Fruit fly (Drosophila melanogaster): Measurements from ENCODE around the gene CG13010.

Gene CG13010

DNA sequence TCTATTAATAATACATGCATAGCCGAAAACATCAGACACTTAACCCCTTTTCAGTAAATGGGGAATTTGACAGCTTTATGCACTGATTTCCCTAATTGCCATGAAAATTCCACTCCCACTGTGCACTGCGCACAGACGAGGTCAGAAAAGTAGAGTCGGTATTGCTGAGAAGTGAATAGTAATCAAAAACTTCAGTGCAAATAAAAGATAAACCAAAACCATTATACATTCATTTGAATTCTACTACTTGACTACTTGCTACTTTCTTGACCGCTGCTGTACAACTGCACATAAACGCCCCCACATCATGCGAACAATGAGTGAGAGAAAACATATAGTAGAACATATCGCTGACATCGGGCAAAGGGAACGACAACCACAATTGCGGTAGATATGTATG lies 12.7 kb upstream of the CG13010 start (continued):
- peak; percentile 88 for TF ChIP-seq tap (tag; optimal IDR thresholded peaks at IDR 0.05)
- peak; percentile 61 for TF ChIP-seq CG31365 (tag; optimal IDR thresholded peaks at IDR 0.05)
- peak; percentile 61 for TF ChIP-seq CG4282 (GFP tag; optimal IDR thresholded peaks at IDR 0.05)
- peak; percentile 76 for TF ChIP-seq ssp (GFP tag; IDR thresholded peaks at IDR 0.05)
- TF ChIP-seq CG10959 (GFP tag; IDR thresholded peaks at IDR 0.05): peak; percentile 75
- TF ChIP-seq CG14014 (GFP tag; IDR thresholded peaks at IDR 0.05): peak; percentile 86
- TF ChIP-seq D19A (tag; optimal IDR thresholded peaks at IDR 0.05): peak; percentile 80
- peak; percentile 74 for TF ChIP-seq fd64A (GFP tag; optimal IDR thresholded peaks at IDR 0.05)
- no peak for TF ChIP-seq CG6791 (GFP tag; IDR thresholded peaks at IDR 0.05; ENCODE audit: partially characterized antibody)
- TF ChIP-seq grn (GFP tag; optimal IDR thresholded peaks at IDR 0.05): peak; percentile 9
- no peak for TF ChIP-seq CG8478 (optimal IDR thresholded peaks at IDR 0.05)
- TF ChIP-seq gsb (GFP tag; IDR thresholded peaks at IDR 0.05): peak; percentile 61; the same call in 1 of the 2 replicates
- peak; percentile 51 for TF ChIP-seq sug (tag; optimal IDR thresholded peaks at IDR 0.05)
- TF ChIP-seq row (GFP tag; IDR thresholded peaks at IDR 0.05): peak; percentile 88
- TF ChIP-seq CG7271 (tag; optimal IDR thresholded peaks at IDR 0.05): peak; percentile 33
- peak; percentile 78 for TF ChIP-seq slp2 (GFP tag; optimal IDR thresholded peaks at IDR 0.05)
- peak; percentile 84 for TF ChIP-seq CG14667 (GFP tag; IDR thresholded peaks at IDR 0.05)
- TF ChIP-seq otp (GFP tag; IDR thresholded peaks at IDR 0.05): peak; percentile 87
- peak; percentile 79 for TF ChIP-seq Mrtf (GFP tag; IDR thresholded peaks at IDR 0.05)
- TF ChIP-seq CG17568 (GFP tag; optimal IDR thresholded peaks at IDR 0.05): peak; percentile 79
- TF ChIP-seq CG12942 (GFP tag; optimal IDR thresholded peaks at IDR 0.05): peak; percentile 83
- TF ChIP-seq Doc2 (GFP tag; IDR thresholded peaks at IDR 0.05): peak; percentile 12; the same call in 1 of the 2 replicates
- peak; percentile 77 for TF ChIP-seq trem (tag; optimal IDR thresholded peaks at IDR 0.05)
- peak; percentile 94 for TF ChIP-seq CG1603 (tag; optimal IDR thresholded peaks at IDR 0.05)
- peak; percentile 65 for TF ChIP-seq run (tag; optimal IDR thresholded peaks at IDR 0.05)
- peak; percentile 67 for TF ChIP-seq CG10147 (GFP tag; optimal IDR thresholded peaks at IDR 0.05)
- TF ChIP-seq CG6813 (GFP tag; optimal IDR thresholded peaks at IDR 0.05): peak; percentile 72
- TF ChIP-seq pita (GFP tag; optimal IDR thresholded peaks at IDR 0.05): no peak
- TF ChIP-seq CG5180 (GFP tag; optimal IDR thresholded peaks at IDR 0.05): peak; percentile 72

DNA sequence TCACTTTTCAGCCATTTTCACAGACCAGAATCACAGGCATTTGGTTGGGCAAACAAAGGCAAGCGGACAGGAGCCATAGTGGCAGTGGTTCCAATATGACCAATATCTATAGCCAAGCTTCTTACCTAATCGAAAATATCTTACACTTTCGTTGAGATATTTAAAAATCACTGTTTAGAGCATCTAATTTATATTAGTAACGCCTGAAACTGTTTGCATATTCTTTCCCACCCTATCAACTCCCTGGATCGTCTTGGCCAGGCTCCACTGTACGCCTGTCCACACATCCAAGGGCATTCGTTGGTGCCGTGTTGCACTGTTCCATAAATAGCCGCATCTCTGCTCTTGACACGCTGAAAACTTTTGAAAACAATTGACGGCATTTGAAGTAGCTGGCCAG lies 11.8 kb upstream of the CG13010 start:
- TF ChIP-seq CG32772 (GFP tag; IDR thresholded peaks at IDR 0.05) (peak; percentile 38; the same call in 1 of the 2 replicates), CG14441 (GFP tag; IDR thresholded peaks at IDR 0.05) (peak; percentile 54), CG15601 (tag; optimal IDR thresholded peaks at IDR 0.05) (no peak), dysf (GFP tag; IDR thresholded peaks at IDR 0.05) (peak; percentile 53; the same call in 2 of the 3 replicates), nmo (GFP tag; optimal IDR thresholded peaks at IDR 0.05) (peak; percentile 19), CG3995 (GFP tag; optimal IDR thresholded peaks at IDR 0.05) (no peak), grau (tag; optimal IDR thresholded peaks at IDR 0.05) (peak; percentile 85), Rfx (GFP tag; IDR thresholded peaks at IDR 0.05) (no peak), Ssrp (tag; optimal IDR thresholded peaks at IDR 0.05) (peak; percentile 17), twi (tag; optimal IDR thresholded peaks at IDR 0.05) (no peak), sim (GFP tag; IDR thresholded peaks at IDR 0.05) (no peak), shn (GFP tag; optimal IDR thresholded peaks at IDR 0.05) (no peak), CG18764 (GFP tag; optimal IDR thresholded peaks at IDR 0.05) (no peak), stc (GFP tag; IDR thresholded peaks at IDR 0.05) (0 out of 2 replicates have a peak, but pooled peaks have one; percentile 21), Drgx (GFP tag; IDR thresholded peaks at IDR 0.05) (peak; percentile 55; the same call in 1 of the 2 replicates), CG13123 (GFP tag; optimal IDR thresholded peaks at IDR 0.05) (no peak), TFAM (GFP tag; optimal IDR thresholded peaks at IDR 0.05) (no peak), lov (optimal IDR thresholded peaks at IDR 0.05) (no peak), lov (GFP tag; IDR thresholded peaks at IDR 0.05) (no peak), HLH3B (GFP tag; IDR thresholded peaks at IDR 0.05) (peak; percentile 44; the same call in 1 of the 2 replicates), Dfd (GFP tag; optimal IDR thresholded peaks at IDR 0.05) (no peak), Gug (GFP tag; IDR thresholded peaks at IDR 0.05) (peak; percentile 52; the same call in 2 of the 4 replicates), CG10979 (tag; optimal IDR thresholded peaks at IDR 0.05) (peak; percentile 8), Xbp1 (GFP tag; optimal IDR thresholded peaks at IDR 0.05) (peak; percentile 5)

Data from whole organism, embryonic.